Worm (Caenorhabditis elegans) whole organism, young adult: ENCODE data around the gene spn-4.

Experiments used
- B0336.3 ChIP-seq: fragments of 200-800 bp; sonication (Bioruptor generic); IDR thresholded peaks from 2 replicates; pipeline ENCODE4 v1.3.6; 2022; ENCODE audit warnings: missing genetic modification characterization, missing compliant biosample characterization
- C17E4.6 ChIP-seq: fragments of 200-800 bp; sonication (Bioruptor generic); IDR thresholded peaks from 2 replicates; pipeline ENCODE4 v1.3.6; 2022; ENCODE audit warnings: missing genetic modification reagents, missing genetic modification characterization, missing compliant biosample characterization
- D2030.7 ChIP-seq: fragments of 200-800 bp; sonication (Bioruptor generic); IDR thresholded peaks from 2 replicates; pipeline ENCODE4 v1.3.6; 2022; ENCODE audit warnings: missing genetic modification reagents, missing genetic modification characterization, missing compliant biosample characterization
- F10E7.11 ChIP-seq: sonication (generic microtip); optimal IDR thresholded peaks from 2 replicates; lab custom pipeline; 2017; ENCODE audit warnings: mild to moderate bottlenecking, missing genetic modification characterization, moderate library complexity, missing compliant biosample characterization
- F33H1.4 ChIP-seq: fragments of 200-800 bp; sonication (Bioruptor generic); IDR thresholded peaks from 2 replicates; pipeline ENCODE4 v1.3.6; 2022; ENCODE audit warnings: missing genetic modification reagents, missing genetic modification characterization, missing compliant biosample characterization
- F52B5.7 ChIP-seq: sonication (generic microtip); optimal IDR thresholded peaks from 2 replicates; lab custom pipeline; 2016; ENCODE audit warnings: mild to moderate bottlenecking, missing genetic modification characterization, missing compliant biosample characterization
- F57A8.1 ChIP-seq: fragments of 200-800 bp; sonication (Bioruptor generic); optimal IDR thresholded peaks from 2 replicates; lab custom pipeline; 2018; ENCODE audit warnings: mild to moderate bottlenecking, missing genetic modification characterization, moderate library complexity, missing compliant biosample characterization
- Y95B8A.8 ChIP-seq: fragments of 200-800 bp; sonication (Bioruptor generic); IDR thresholded peaks from 2 replicates; pipeline ENCODE4 v1.3.6; 2022; ENCODE audit warnings: missing genetic modification reagents, missing genetic modification characterization, missing compliant biosample characterization
- ama-1 ChIP-seq, 3 experiments: fragments of 150-350 bp in 1 of 3; sonication (generic microtip) in 2 of 3; optimal IDR thresholded peaks; 2 replicates each; lab custom pipeline; 2014 to 2018; ENCODE audit warnings: missing biosample characterization in 2 of 3, missing genetic modification characterization in 2 of 3, missing genetic modification reagents in 2 of 3
- aptf-3 ChIP-seq: fragments of 200-800 bp; sonication (Bioruptor generic); IDR thresholded peaks from 2 replicates; pipeline ENCODE4 v1.3.6; 2022; ENCODE audit warnings: missing genetic modification characterization, missing compliant biosample characterization
- atf-7 ChIP-seq: sonication (generic microtip); optimal IDR thresholded peaks from 2 replicates; lab custom pipeline; 2017; ENCODE audit warnings: mild to moderate bottlenecking, missing genetic modification characterization, missing compliant biosample characterization
- attf-3 ChIP-seq: fragments of 200-800 bp; sonication (Bioruptor generic); conservative IDR thresholded peaks from 2 replicates; pipeline ENCODE4 v1.3.6; 2022; ENCODE audit warnings: missing genetic modification reagents, missing genetic modification characterization, missing compliant biosample characterization
- attf-5 ChIP-seq: fragments of 200-800 bp; sonication (Bioruptor generic); optimal IDR thresholded peaks from 2 replicates; lab custom pipeline; 2018; ENCODE audit warnings: mild to moderate bottlenecking, missing genetic modification characterization, missing compliant biosample characterization
- cebp-1 ChIP-seq, 2 experiments: fragments of 200-800 bp in 1 of 2; sonication (Bioruptor generic) in 1 of 2; sonication (generic microtip) in 1 of 2; IDR thresholded peaks in 1 of 2; optimal IDR thresholded peaks in 1 of 2; 2 replicates each; pipeline versions ENCODE4 v1.3.6 to Lab custom; 2017 to 2022; ENCODE audit warnings: missing compliant biosample characterization in 2 of 2, missing genetic modification characterization in 2 of 2, mild to moderate bottlenecking in 1 of 2, missing genetic modification reagents in 1 of 2, moderate library complexity in 1 of 2
- ceh-100 ChIP-seq: fragments of 200-800 bp; sonication (Bioruptor generic); IDR thresholded peaks from 2 replicates; pipeline ENCODE4 v1.3.6; 2022; ENCODE audit warnings: missing genetic modification reagents, missing genetic modification characterization, missing compliant biosample characterization
- ceh-27 ChIP-seq: fragments of 200-800 bp; sonication (Bioruptor generic); optimal IDR thresholded peaks from 2 replicates; lab custom pipeline; 2018; ENCODE audit warnings: mild to moderate bottlenecking, missing genetic modification characterization, moderate library complexity, missing compliant biosample characterization
- ceh-58 ChIP-seq: fragments of 200-800 bp; sonication (Bioruptor generic); IDR thresholded peaks from 2 replicates; pipeline ENCODE4 v1.3.6; 2022; ENCODE audit warnings: missing genetic modification characterization, missing compliant biosample characterization
- ceh-79 ChIP-seq: sonication (generic microtip); optimal IDR thresholded peaks from 2 replicates; lab custom pipeline; 2017; ENCODE audit warnings: mild to moderate bottlenecking, missing genetic modification characterization, missing compliant biosample characterization
- ceh-91 ChIP-seq: fragments of 200-800 bp; sonication (Bioruptor generic); IDR thresholded peaks from 2 replicates; pipeline ENCODE4 v1.3.6; 2022; ENCODE audit warnings: missing genetic modification reagents, missing genetic modification characterization, missing compliant biosample characterization
- die-1 ChIP-seq: sonication (generic microtip); optimal IDR thresholded peaks from 2 replicates; lab custom pipeline; 2016; ENCODE audit warnings: missing genotype, mild to moderate bottlenecking, missing genetic modification characterization, missing compliant biosample characterization
- dpff-1 ChIP-seq: sonication (generic microtip); optimal IDR thresholded peaks from 2 replicates; lab custom pipeline; 2017; ENCODE audit warnings: mild to moderate bottlenecking, missing genetic modification characterization, missing compliant biosample characterization
- hrde-1 ChIP-seq: sonication (generic microtip); optimal IDR thresholded peaks from 2 replicates; lab custom pipeline; 2016; ENCODE audit warnings: missing genetic modification characterization, mild to moderate bottlenecking, missing compliant biosample characterization, moderate library complexity, missing genotype, missing genetic modification reagents, borderline replicate concordance
- hsf-1 ChIP-seq: fragments of 200-800 bp; sonication (Bioruptor generic); IDR thresholded peaks from 2 replicates; pipeline ENCODE4 v1.3.6; 2022; ENCODE audit warnings: missing genetic modification reagents, missing genetic modification characterization, missing compliant biosample characterization
- lag-1 ChIP-seq: fragments of 200-800 bp; sonication (Bioruptor generic); IDR thresholded peaks from 2 replicates; pipeline ENCODE4 v1.3.6; 2022; ENCODE audit warnings: missing genetic modification reagents, missing genetic modification characterization, missing compliant biosample characterization
- lin-26 ChIP-seq: fragments of 200-800 bp; sonication (Bioruptor generic); IDR thresholded peaks from 2 replicates; pipeline ENCODE4 v1.3.6; 2022; ENCODE audit warnings: missing genetic modification reagents, missing genetic modification characterization, missing compliant biosample characterization
- lin-40 ChIP-seq: sonication (generic microtip); optimal IDR thresholded peaks from 2 replicates; lab custom pipeline; 2016; ENCODE audit warnings: missing genetic modification characterization, mild to moderate bottlenecking, missing compliant biosample characterization, missing genotype, missing genetic modification reagents
- lsl-1 ChIP-seq: fragments of 200-800 bp; sonication (Bioruptor generic); optimal IDR thresholded peaks from 2 replicates; lab custom pipeline; 2018; ENCODE audit warnings: mild to moderate bottlenecking, missing genetic modification characterization, moderate library complexity, missing compliant biosample characterization
- lsy-27 ChIP-seq: sonication (generic microtip); optimal IDR thresholded peaks from 2 replicates; lab custom pipeline; 2017; ENCODE audit warnings: missing genetic modification characterization, mild to moderate bottlenecking, missing compliant biosample characterization, antibody characterized with exemption, missing genotype, borderline replicate concordance; ENCODE audit not compliant: insufficient read depth
- madf-3 ChIP-seq: fragments of 200-800 bp; sonication (Bioruptor generic); IDR thresholded peaks from 2 replicates; pipeline ENCODE4 v1.3.6; 2022; ENCODE audit warnings: missing genetic modification reagents, missing genetic modification characterization, missing compliant biosample characterization
- madf-6 ChIP-seq: fragments of 200-800 bp; sonication (Bioruptor generic); IDR thresholded peaks from 2 replicates; pipeline ENCODE4 v1.3.6; 2022; ENCODE audit warnings: missing genetic modification reagents, missing genetic modification characterization, missing compliant biosample characterization
- mes-4 ChIP-seq: sonication (generic microtip); optimal IDR thresholded peaks from 2 replicates; lab custom pipeline; 2016; ENCODE audit warnings: missing genotype, missing genetic modification characterization, missing compliant biosample characterization
- sea-2 ChIP-seq: fragments of 200-800 bp; sonication (Bioruptor generic); IDR thresholded peaks from 2 replicates; pipeline ENCODE4 v1.3.6; 2022; ENCODE audit warnings: missing genetic modification characterization, missing compliant biosample characterization
- snpc-1.1 ChIP-seq: sonication (generic microtip); optimal IDR thresholded peaks from 2 replicates; lab custom pipeline; 2017; ENCODE audit warnings: missing genetic modification characterization, mild to moderate bottlenecking, missing compliant biosample characterization, antibody characterized with exemption, moderate library complexity, missing genotype, missing genetic modification reagents; ENCODE audit not compliant: insufficient read depth
- snpc-1.3 ChIP-seq: sonication (generic microtip); optimal IDR thresholded peaks from 2 replicates; lab custom pipeline; 2017; ENCODE audit warnings: missing genetic modification characterization, mild to moderate bottlenecking, missing compliant biosample characterization, antibody characterized with exemption, moderate library complexity, missing genotype, missing genetic modification reagents; ENCODE audit not compliant: insufficient read depth
- snpc-4 ChIP-seq, 5 experiments: fragments of 150-350 bp in 1 of 5; sonication (generic microtip) in 4 of 5; optimal IDR thresholded peaks; 2 replicates each; lab custom pipeline; 2014 to 2018; ENCODE audit warnings: missing genetic modification characterization in 5 of 5, missing biosample characterization in 3 of 5, antibody characterized with exemption in 2 of 5, mild to moderate bottlenecking in 2 of 5, missing compliant biosample characterization in 2 of 5, missing genotype in 2 of 5, moderate library complexity in 2 of 5, missing genetic modification reagents in 1 of 5
- tbp1 ChIP-seq: fragments of 200-800 bp; sonication (Bioruptor generic); optimal IDR thresholded peaks from 2 replicates; lab custom pipeline; 2018; ENCODE audit warnings: mild to moderate bottlenecking, missing genetic modification characterization, missing compliant biosample characterization
- tlf-1 ChIP-seq: fragments of 200-800 bp; sonication (Bioruptor generic); optimal IDR thresholded peaks from 2 replicates; lab custom pipeline; 2018; ENCODE audit warnings: mild to moderate bottlenecking, missing genetic modification characterization, missing compliant biosample characterization
- unc-62 ChIP-seq: fragments of 150-350 bp; optimal IDR thresholded peaks from 2 replicates; lab custom pipeline; 2014; ENCODE audit warnings: missing biosample characterization, missing genetic modification reagents, missing genetic modification characterization
- ztf-18 ChIP-seq: sonication (generic microtip); optimal IDR thresholded peaks from 2 replicates; lab custom pipeline; 2016; ENCODE audit warnings: missing genotype, mild to moderate bottlenecking, missing genetic modification characterization, missing compliant biosample characterization
- ztf-22 ChIP-seq: fragments of 200-800 bp; sonication (Bioruptor generic); optimal IDR thresholded peaks from 2 replicates; lab custom pipeline; 2018; ENCODE audit warnings: mild to moderate bottlenecking, missing genetic modification characterization, moderate library complexity, missing compliant biosample characterization
- ztf-28 ChIP-seq: fragments of 200-800 bp; sonication (Bioruptor generic); IDR thresholded peaks from 2 replicates; pipeline ENCODE4 v1.3.6; 2022; ENCODE audit warnings: missing genetic modification reagents, missing genetic modification characterization, missing compliant biosample characterization

Gene spn-4

ce11 chrV:6783044-6783625 is 1.6 kb downstream of the spn-4 start (continued):
- TF ChIP-seq F57A8.1 (GFP tag; lab: Kevin White, UChicago) (no peak), F52B5.7 (peak; percentile 45), B0336.3 (GFP tag; lab: Robert Waterston, UW) (peak; percentile 93), Y95B8A.8 (GFP tag; lab: Robert Waterston, UW) (no peak), lin-26 (peak; percentile 81; the same call in 1 of the 2 replicates), dpff-1 (tag; lab: Kevin White, UChicago) (no peak), atf-7 (tag; lab: Kevin White, UChicago) (peak; percentile 27), lag-1 (no peak), tbp1 (GFP tag; lab: Kevin White, UChicago) (peak; percentile 32), tlf-1 (peak; percentile 75), ceh-79 (tag; lab: Kevin White, UChicago) (no peak), mes-4 (tag; lab: Kevin White, UChicago) (no peak), D2030.7 (peak; percentile 45), C17E4.6 (GFP tag; lab: Robert Waterston, UW) (0 out of 2 replicates have a peak, but pooled peaks have one; percentile 23), aptf-3 (GFP tag; lab: Robert Waterston, UW) (0 out of 2 replicates have a peak, but pooled peaks have one; percentile 49), F33H1.4 (GFP tag; lab: Robert Waterston, UW) (peak; percentile 21; the same call in 1 of the 2 replicates), attf-5 (peak; percentile 38), sea-2 (no peak), hsf-1 (GFP tag; lab: Robert Waterston, UW) (peak; percentile 58; the same call in 1 of the 2 replicates), cebp-1 (GFP tag; IDR thresholded peaks at IDR 0.05; lab: Robert Waterston, UW) (no peak), cebp-1 (tag; optimal IDR thresholded peaks at IDR 0.05; lab: Kevin White, UChicago) (no peak), F10E7.11 (tag; lab: Kevin White, UChicago) (no peak), madf-6 (GFP tag; lab: Robert Waterston, UW) (peak; percentile 79), snpc-1.3 (tag; lab: Kevin White, UChicago) (no peak), ceh-58 (GFP tag; lab: Robert Waterston, UW) (no peak), attf-3 (GFP tag; lab: Robert Waterston, UW) (no peak), ceh-100 (GFP tag; lab: Robert Waterston, UW) (0 out of 2 replicates have a peak, but pooled peaks have one; percentile 28), snpc-4 (GFP tag; optimal IDR thresholded peaks at IDR 0.05; lab: Kevin White, UChicago) (peak; percentile 60), snpc-4 (tag; optimal IDR thresholded peaks at IDR 0.05; lab: Kevin White, UChicago) (peak in 1 of 4 experiments; percentile 44), ceh-27 (GFP tag; lab: Kevin White, UChicago) (no peak), madf-3 (GFP tag; lab: Robert Waterston, UW) (peak; percentile 70; the same call in 1 of the 2 replicates), ama-1 (optimal IDR thresholded peaks at IDR 0.05; lab: Kevin White, UChicago) (no peak), ama-1 (GFP tag; optimal IDR thresholded peaks at IDR 0.05; lab: Kevin White, UChicago) (peak in 1 of 2 experiments; percentile 69), hrde-1 (tag; lab: Kevin White, UChicago) (peak; percentile 32), unc-62 (GFP tag; lab: Kevin White, UChicago) (no peak), die-1 (tag; lab: Kevin White, UChicago) (peak; percentile 34), ztf-28 (no peak), ztf-22 (no peak), ztf-18 (tag; lab: Kevin White, UChicago) (peak; percentile 22)

ce11 chrV:6782260-6782659 is 2.4 kb downstream of the spn-4 start:
- no peak for TF ChIP-seq lsy-27 (tag; lab: Kevin White, UChicago)
- TF ChIP-seq lin-40 (tag; lab: Kevin White, UChicago) = no peak
- TF ChIP-seq ceh-91 (GFP tag; lab: Robert Waterston, UW) = peak; percentile 50; the same call in 1 of the 2 replicates
- peak; percentile 81 for TF ChIP-seq lsl-1 (GFP tag; lab: Kevin White, UChicago)
- no peak for TF ChIP-seq snpc-1.1
- peak; percentile 60 for TF ChIP-seq F33H1.4 (GFP tag; lab: Robert Waterston, UW)
